Fruit fly (Drosophila melanogaster) whole organism, prepupa: Measurements from ENCODE around the gene Nmdar2.

ENCODE experiments used
- Blimp-1 ChIP-seq: fragments of 200-800 bp; sonication (Bioruptor generic); optimal IDR thresholded peaks from 3 replicates; lab custom pipeline; 2017; ENCODE audit warnings: missing biosample characterization, missing genetic modification characterization, mild to moderate bottlenecking, moderate library complexity, missing genetic modification reagents
- CG10631 ChIP-seq: fragments of 200-800 bp; sonication (Bioruptor generic); optimal IDR thresholded peaks from 2 replicates; lab custom pipeline; 2016; ENCODE audit warnings: missing biosample characterization, missing genetic modification characterization
- CG10669 ChIP-seq: fragments of 200-800 bp; sonication (Bioruptor generic); optimal IDR thresholded peaks from 3 replicates; lab custom pipeline; 2018; ENCODE audit warnings: missing biosample characterization, mild to moderate bottlenecking, missing genetic modification characterization, moderate library complexity
- CG11294 ChIP-seq: fragments of 200-800 bp; sonication (Bioruptor generic); IDR thresholded peaks from 2 replicates; pipeline ENCODE4 v1.3.6; 2022; ENCODE audit warnings: missing biosample characterization, missing genetic modification characterization
- CG11762 ChIP-seq: fragments of 200-800 bp; sonication (Bioruptor generic); optimal IDR thresholded peaks from 3 replicates; lab custom pipeline; 2016; ENCODE audit warnings: missing biosample characterization, missing genetic modification characterization; ENCODE audit not compliant: insufficient read depth
- CG1621 ChIP-seq: fragments of 200-800 bp; sonication (Bioruptor generic); optimal IDR thresholded peaks from 3 replicates; lab custom pipeline; 2018; ENCODE audit warnings: missing biosample characterization, mild to moderate bottlenecking, missing genetic modification characterization
- CG16779 ChIP-seq: fragments of 200-800 bp; sonication (Bioruptor generic); optimal IDR thresholded peaks from 3 replicates; lab custom pipeline; 2017; ENCODE audit warnings: missing biosample characterization, mild to moderate bottlenecking, missing genetic modification characterization
- CG31627 ChIP-seq: fragments of 200-800 bp; sonication (Bioruptor generic); optimal IDR thresholded peaks from 3 replicates; lab custom pipeline; 2016; ENCODE audit warnings: missing biosample characterization, missing genetic modification characterization
- CG32006 ChIP-seq: fragments of 200-800 bp; sonication (Bioruptor generic); optimal IDR thresholded peaks from 3 replicates; lab custom pipeline; 2017; ENCODE audit warnings: missing biosample characterization, mild to moderate bottlenecking, missing genetic modification characterization
- CG34406 ChIP-seq: fragments of 200-800 bp; sonication (Bioruptor generic); optimal IDR thresholded peaks from 3 replicates; lab custom pipeline; 2016; ENCODE audit warnings: missing biosample characterization, missing genetic modification characterization
- CG3919 ChIP-seq: fragments of 200-800 bp; sonication (Bioruptor generic); optimal IDR thresholded peaks from 3 replicates; lab custom pipeline; 2016; ENCODE audit warnings: missing biosample characterization, missing genetic modification characterization
- CG4318 ChIP-seq: fragments of 200-800 bp; sonication (Bioruptor generic); optimal IDR thresholded peaks from 3 replicates; lab custom pipeline; 2017; ENCODE audit warnings: missing biosample characterization, mild to moderate bottlenecking, missing genetic modification characterization
- CG6792 ChIP-seq: fragments of 200-800 bp; sonication (Bioruptor generic); optimal IDR thresholded peaks from 3 replicates; lab custom pipeline; 2016; ENCODE audit warnings: missing biosample characterization, missing genetic modification characterization
- CG6854 ChIP-seq: fragments of 200-800 bp; sonication (Bioruptor generic); optimal IDR thresholded peaks from 2 replicates; lab custom pipeline; 2017; ENCODE audit warnings: missing biosample characterization, mild to moderate bottlenecking, missing genetic modification characterization
- CG7368 ChIP-seq: fragments of 200-800 bp; sonication (Bioruptor generic); optimal IDR thresholded peaks from 3 replicates; lab custom pipeline; 2016; ENCODE audit warnings: missing biosample characterization, missing genetic modification characterization
- CG8119 ChIP-seq: fragments of 200-800 bp; sonication (Bioruptor generic); IDR thresholded peaks from 3 replicates; pipeline ENCODE4 v1.3.6; 2022; ENCODE audit warnings: missing biosample characterization, missing genetic modification characterization
- CG8632 ChIP-seq: fragments of 200-800 bp; sonication (Bioruptor generic); optimal IDR thresholded peaks from 3 replicates; lab custom pipeline; 2016; ENCODE audit warnings: missing biosample characterization, missing genetic modification characterization
- CG9139 ChIP-seq: fragments of 200-800 bp; sonication (Bioruptor generic); optimal IDR thresholded peaks from 3 replicates; lab custom pipeline; 2017; ENCODE audit warnings: missing biosample characterization, mild to moderate bottlenecking, missing genetic modification characterization
- Eip78C ChIP-seq: fragments of 200-800 bp; sonication (Bioruptor generic); peaks from one replicate; lab custom pipeline; 2016; ENCODE audit warnings: missing biosample characterization, missing genetic modification characterization
- Eip93F ChIP-seq: fragments of 200-800 bp; sonication (Bioruptor generic); optimal IDR thresholded peaks from 2 replicates; lab custom pipeline; 2016; ENCODE audit warnings: missing biosample characterization, mild to moderate bottlenecking, missing genetic modification characterization
- Ets21C ChIP-seq: fragments of 200-800 bp; sonication (Bioruptor generic); optimal IDR thresholded peaks from 3 replicates; lab custom pipeline; 2016; ENCODE audit warnings: missing biosample characterization, missing genetic modification characterization
- Ets96B ChIP-seq: fragments of 200-800 bp; optimal IDR thresholded peaks from 2 replicates; lab custom pipeline; 2019; ENCODE audit warnings: missing biosample characterization, mild to moderate bottlenecking, missing genetic modification characterization, moderate library complexity
- Gug ChIP-seq: fragments of 200-800 bp; sonication (Bioruptor generic); IDR thresholded peaks from 2 replicates; pipeline ENCODE4 v1.3.6; 2022; ENCODE audit warnings: missing biosample characterization, missing genetic modification characterization
- Hr39 ChIP-seq: fragments of 200-800 bp; sonication (Bioruptor generic); optimal IDR thresholded peaks from 2 replicates; lab custom pipeline; 2016; ENCODE audit warnings: missing biosample characterization, missing genetic modification characterization
- Lpt ChIP-seq: fragments of 200-800 bp; sonication (Bioruptor generic); optimal IDR thresholded peaks from 3 replicates; lab custom pipeline; 2016; ENCODE audit warnings: missing biosample characterization, missing genetic modification characterization
- Met ChIP-seq: fragments of 200-800 bp; sonication (Bioruptor generic); optimal IDR thresholded peaks from 3 replicates; lab custom pipeline; 2016; ENCODE audit warnings: missing biosample characterization, missing genetic modification characterization
- Sox14 ChIP-seq: fragments of 200-800 bp; sonication (Bioruptor generic); optimal IDR thresholded peaks from 3 replicates; lab custom pipeline; 2016; ENCODE audit warnings: missing biosample characterization, missing genetic modification characterization
- Sox15 ChIP-seq: fragments of 200-800 bp; sonication (Bioruptor generic); optimal IDR thresholded peaks from 3 replicates; lab custom pipeline; 2016; ENCODE audit warnings: missing biosample characterization, missing genetic modification characterization
- achi ChIP-seq: fragments of 200-800 bp; sonication (Bioruptor generic); optimal IDR thresholded peaks from 3 replicates; lab custom pipeline; 2016; ENCODE audit warnings: missing biosample characterization, missing genetic modification characterization
- cyc ChIP-seq: fragments of 200-800 bp; sonication (Bioruptor generic); optimal IDR thresholded peaks from 3 replicates; lab custom pipeline; 2016; ENCODE audit warnings: missing biosample characterization, missing genetic modification characterization
- dsx ChIP-seq: fragments of 200-800 bp; optimal IDR thresholded peaks from 3 replicates; lab custom pipeline; 2019; ENCODE audit warnings: missing biosample characterization, mild to moderate bottlenecking, missing genetic modification characterization, moderate library complexity; ENCODE audit not compliant: poor library complexity, severe bottlenecking
- eg ChIP-seq: fragments of 200-800 bp; sonication (Bioruptor generic); IDR thresholded peaks from 3 replicates; pipeline ENCODE4 v1.3.6; 2022; ENCODE audit warnings: missing biosample characterization, missing genetic modification characterization
- esn ChIP-seq: fragments of 200-800 bp; sonication (Bioruptor generic); optimal IDR thresholded peaks from 2 replicates; lab custom pipeline; 2016; ENCODE audit warnings: missing biosample characterization, mild to moderate bottlenecking, missing genetic modification characterization, moderate library complexity
- fd85E ChIP-seq: fragments of 200-800 bp; sonication (Bioruptor generic); optimal IDR thresholded peaks from 3 replicates; lab custom pipeline; 2016; ENCODE audit warnings: missing biosample characterization, missing genetic modification characterization
- fkh ChIP-seq: fragments of 200-800 bp; sonication (Bioruptor generic); optimal IDR thresholded peaks from 3 replicates; lab custom pipeline; 2017; ENCODE audit warnings: missing biosample characterization, mild to moderate bottlenecking, missing genetic modification characterization, moderate library complexity
- net ChIP-seq: fragments of 200-800 bp; sonication (Bioruptor generic); optimal IDR thresholded peaks from 3 replicates; lab custom pipeline; 2016; ENCODE audit warnings: missing biosample characterization, missing genetic modification characterization
- pdm3 ChIP-seq: fragments of 200-800 bp; sonication (Bioruptor generic); optimal IDR thresholded peaks from 3 replicates; lab custom pipeline; 2016; ENCODE audit warnings: missing biosample characterization, missing genetic modification characterization
- salr ChIP-seq, 2 experiments: fragments of 200-800 bp; sonication (Bioruptor generic); optimal IDR thresholded peaks; 3 replicates each; lab custom pipeline; 2016 to 2018; ENCODE audit warnings: missing biosample characterization in 2 of 2, missing genetic modification characterization in 2 of 2, mild to moderate bottlenecking in 1 of 2
- ss ChIP-seq, 2 experiments: fragments of 200-800 bp; sonication (Bioruptor generic); optimal IDR thresholded peaks; 2 replicates in 1 of 2; 3 replicates in 1 of 2; lab custom pipeline; 2017 to 2018; ENCODE audit warnings: mild to moderate bottlenecking in 2 of 2, missing biosample characterization in 2 of 2, missing genetic modification characterization in 2 of 2, moderate library complexity in 1 of 2
- vri ChIP-seq: fragments of 200-800 bp; sonication (Bioruptor generic); optimal IDR thresholded peaks from 3 replicates; lab custom pipeline; 2016; ENCODE audit warnings: missing biosample characterization, mild to moderate bottlenecking, missing genetic modification characterization

Nmdar2 gene

DNA sequence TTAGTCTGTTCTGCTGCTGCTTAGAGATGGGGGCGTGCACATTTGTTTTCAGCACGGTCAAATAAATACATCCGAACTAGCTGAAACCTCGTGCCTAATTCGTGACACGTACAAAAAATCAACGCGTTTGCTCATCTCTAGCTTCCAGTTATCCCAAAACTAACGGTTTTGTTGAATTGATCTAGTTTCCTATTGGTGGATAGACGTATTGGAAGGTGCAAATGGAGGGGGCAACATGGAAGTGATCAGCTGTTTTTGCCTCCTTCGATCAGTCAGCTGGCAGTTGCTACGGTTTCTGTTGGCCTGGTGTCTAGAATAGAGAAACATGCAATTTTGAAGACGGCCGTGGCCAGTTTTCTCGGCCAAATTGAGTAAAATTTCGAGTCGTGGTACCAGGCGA lies 10.0 kb upstream of the Nmdar2 start (continued):
- TF ChIP-seq CG3919 (GFP tag; lab: Kevin White, UChicago) (no peak), CG1621 (tag; lab: Kevin White, UChicago) (no peak), ss (GFP tag; optimal IDR thresholded peaks at IDR 0.05; lab: Kevin White, UChicago) (no peak), Ets96B (tag; lab: Kevin White, UChicago) (no peak), CG8632 (GFP tag; lab: Kevin White, UChicago) (no peak), Lpt (GFP tag; lab: Kevin White, UChicago) (no peak), CG8119 (GFP tag; lab: Robert Waterston, UW) (peak; percentile 23; the same call in 1 of the 3 replicates), CG11294 (GFP tag; lab: Robert Waterston, UW) (no peak), Met (GFP tag; lab: Kevin White, UChicago) (no peak), Hr39 (GFP tag; lab: Kevin White, UChicago) (no peak), CG6854 (GFP tag; lab: Kevin White, UChicago) (no peak), Blimp-1 (GFP tag; lab: Kevin White, UChicago) (no peak), CG4318 (GFP tag; lab: Kevin White, UChicago) (no peak), dsx (no peak), fkh (GFP tag; lab: Kevin White, UChicago) (peak; percentile 24), CG9139 (GFP tag; lab: Kevin White, UChicago) (no peak), Eip93F (no peak), Gug (GFP tag; lab: Robert Waterston, UW) (0 out of 2 replicates have a peak, but pooled peaks have one; percentile 15), cyc (GFP tag; lab: Kevin White, UChicago) (no peak), CG6792 (GFP tag; lab: Kevin White, UChicago) (no peak), CG10631 (GFP tag; lab: Kevin White, UChicago) (peak; percentile 10), CG7368 (no peak), CG32006 (GFP tag; lab: Kevin White, UChicago) (peak; percentile 23), fd85E (GFP tag; lab: Kevin White, UChicago) (no peak), Ets21C (GFP tag; lab: Kevin White, UChicago) (no peak), achi (GFP tag; lab: Kevin White, UChicago) (no peak), eg (GFP tag; lab: Robert Waterston, UW) (peak; percentile 26; the same call in 1 of the 3 replicates)

DNA sequence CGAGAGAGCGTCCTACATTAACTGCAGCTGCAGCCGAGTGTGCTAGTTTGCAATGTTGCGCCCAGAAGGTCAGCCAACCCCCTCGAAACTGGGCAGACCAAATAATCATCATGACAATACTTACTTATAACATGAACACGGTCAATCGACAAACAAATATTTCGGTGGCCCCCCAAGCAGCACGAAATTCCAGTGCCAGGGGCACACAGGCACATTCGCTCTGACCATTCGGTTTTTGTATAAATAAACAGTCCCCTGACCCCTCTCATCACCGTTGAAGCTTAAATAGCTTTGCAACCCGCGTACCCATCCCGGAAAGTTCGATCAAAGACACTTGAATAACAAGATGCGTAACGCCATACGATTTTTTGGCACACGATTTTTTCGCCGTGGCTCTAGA lies 6.3 kb upstream of the Nmdar2 start:
- no peak for TF ChIP-seq vri (GFP tag; lab: Kevin White, UChicago)
- TF ChIP-seq CG1621 (tag; lab: Kevin White, UChicago), result no peak
- no peak for TF ChIP-seq Ets21C (GFP tag; lab: Kevin White, UChicago)
- no peak for TF ChIP-seq CG11762
- TF ChIP-seq esn (GFP tag; lab: Kevin White, UChicago), result no peak
- TF ChIP-seq CG6854 (GFP tag; lab: Kevin White, UChicago), result no peak
- TF ChIP-seq fd85E (GFP tag; lab: Kevin White, UChicago), result no peak
- TF ChIP-seq CG10631 (GFP tag; lab: Kevin White, UChicago), result no peak
- TF ChIP-seq pdm3, result no peak
- TF ChIP-seq Eip93F, result no peak
- TF ChIP-seq CG34406 (GFP tag; lab: Kevin White, UChicago), result no peak
- TF ChIP-seq, all 60 proteins: peak for 0

DNA sequence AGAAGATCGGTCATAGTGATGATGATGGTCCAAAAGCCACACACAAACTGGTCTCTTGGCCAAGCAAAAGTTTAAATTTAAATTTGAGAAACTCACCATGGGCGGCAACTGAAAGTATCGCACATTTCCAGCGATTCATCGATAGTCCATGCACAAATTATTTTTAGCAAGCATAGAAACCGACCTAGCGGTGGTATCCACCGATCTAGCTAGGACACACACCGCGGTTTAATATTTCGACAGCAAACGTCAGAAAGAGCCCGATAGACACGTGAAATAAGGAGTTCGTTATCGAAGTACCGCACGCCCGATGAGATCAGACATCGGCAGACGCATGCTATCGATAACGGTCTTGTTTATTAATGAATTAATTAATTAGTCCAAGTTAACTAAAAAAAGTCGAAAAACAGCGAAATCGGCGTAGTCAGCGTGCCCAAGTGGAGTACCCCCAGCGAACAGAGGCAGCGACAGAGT lies 5.2 kb upstream of the Nmdar2 start, which contains the start of gene CG14795:
TSS of gene CG14795 (minus strand) at position 51 of the 474 bp plus-strand sequence.
- no peak for TF ChIP-seq fkh (GFP tag; lab: Kevin White, UChicago)
- no peak for TF ChIP-seq Sox15
- TF ChIP-seq CG16779 (tag; lab: Kevin White, UChicago), result no peak
- no peak for TF ChIP-seq net
- TF ChIP-seq pdm3, result no peak
- TF ChIP-seq dsx, result peak; percentile 27
- TF ChIP-seq CG31627, result peak; percentile 1
- no peak for TF ChIP-seq CG6854 (GFP tag; lab: Kevin White, UChicago)
- TF ChIP-seq Lpt (GFP tag; lab: Kevin White, UChicago), result no peak
- peak; percentile 5 for TF ChIP-seq CG1621 (tag; lab: Kevin White, UChicago)
- TF ChIP-seq salr (GFP tag; optimal IDR thresholded peaks at IDR 0.05; lab: Kevin White, UChicago), result no peak
- peak; percentile 21 for TF ChIP-seq esn (GFP tag; lab: Kevin White, UChicago)
- peak; percentile 38 for TF ChIP-seq Sox14 (GFP tag; lab: Kevin White, UChicago)
- TF ChIP-seq CG10669 (GFP tag; lab: Kevin White, UChicago), result no peak
- TF ChIP-seq achi (GFP tag; lab: Kevin White, UChicago), result peak; percentile 80
- TF ChIP-seq Eip78C (GFP tag; lab: Kevin White, UChicago), result peak; percentile 19
- TF ChIP-seq Blimp-1 (GFP tag; lab: Kevin White, UChicago), result no peak
- TF ChIP-seq, all 60 proteins: peak for 7
